Worm (Caenorhabditis elegans): ENCODE data around the gene F13D11.3.

- no peak for TF ChIP-seq ama-1 (optimal IDR thresholded peaks at IDR 0.05)
- no peak for TF ChIP-seq hmbx-1 (tag; optimal IDR thresholded peaks at IDR 0.05)
- no peak for TF ChIP-seq aly-1 (tag; optimal IDR thresholded peaks at IDR 0.05)
- TF ChIP-seq B0310.2 (tag; optimal IDR thresholded peaks at IDR 0.05), result no peak
Observed at ce11 chrX:5836527-5836926, 30.8 kb upstream of the F13D11.3 start.

All from whole organism, early embryonic.